Worm (Caenorhabditis elegans): Measurements from ENCODE around the gene F20C5.7.

DNA sequence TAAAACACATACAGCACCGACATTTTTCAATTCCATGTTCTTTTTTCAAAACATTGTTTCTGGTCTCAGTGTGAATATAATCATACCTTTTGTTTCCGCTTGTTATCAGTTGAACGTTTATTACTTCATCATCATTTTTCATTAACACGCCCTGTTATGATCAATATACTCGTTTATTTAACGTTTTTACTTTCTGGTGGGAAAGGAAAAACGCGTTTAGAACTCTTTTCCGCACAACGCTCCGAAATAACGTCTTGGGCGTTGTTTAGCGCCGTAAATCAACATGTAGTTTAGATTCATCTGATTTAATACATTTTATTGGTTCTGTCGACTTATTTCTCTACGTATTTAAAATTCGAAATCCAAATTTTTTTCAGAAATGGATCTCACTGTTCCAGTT is 20.1 kb downstream of the F20C5.7 start, which contains the start of gene pgm-3:
- TF ChIP-seq ztf-23 (GFP tag; IDR thresholded peaks at IDR 0.05): no peak
- no peak for TF ChIP-seq cog-1 (tag; optimal IDR thresholded peaks at IDR 0.05)
